Fruit fly (Drosophila melanogaster) whole organism, embryonic: Measurements from ENCODE around the gene CG9008.

Experiments
- Atf3 ChIP-seq: fragments of 200-800 bp; sonication (Bioruptor generic); optimal IDR thresholded peaks from 3 replicates; lab custom pipeline; 2016; ENCODE audit warnings: missing biosample characterization, missing genetic modification characterization
- Atf6 ChIP-seq: fragments of 200-800 bp; sonication (Bioruptor generic); IDR thresholded peaks from 2 replicates; pipeline ENCODE4 v1.3.6; 2022; ENCODE audit warnings: missing biosample characterization, missing genetic modification characterization
- CG11560 ChIP-seq: fragments of 200-800 bp; sonication (Bioruptor generic); IDR thresholded peaks from 3 replicates; pipeline ENCODE4 v1.3.6; 2022; ENCODE audit warnings: missing biosample characterization, missing genetic modification characterization
- CG12155 ChIP-seq: fragments of 200-800 bp; sonication (Bioruptor generic); optimal IDR thresholded peaks from 3 replicates; lab custom pipeline; 2016; ENCODE audit warnings: missing biosample characterization, missing genetic modification characterization
- CG12299 ChIP-seq: fragments of 200-800 bp; sonication (Bioruptor generic); optimal IDR thresholded peaks from 2 replicates; lab custom pipeline; 2018; ENCODE audit warnings: missing biosample characterization, mild to moderate bottlenecking, missing genetic modification characterization
- CG12744 ChIP-seq: fragments of 200-800 bp; sonication (Bioruptor generic); optimal IDR thresholded peaks from 2 replicates; lab custom pipeline; 2016; ENCODE audit warnings: missing biosample characterization, missing genetic modification characterization
- CG14667 ChIP-seq: fragments of 200-800 bp; sonication (Bioruptor generic); IDR thresholded peaks from 2 replicates; pipeline ENCODE4 v1.3.6; 2022; ENCODE audit warnings: missing biosample characterization, missing genetic modification characterization
- CG14965 ChIP-seq: fragments of 200-800 bp; sonication (Bioruptor generic); optimal IDR thresholded peaks from 2 replicates; lab custom pipeline; 2016; ENCODE audit warnings: missing biosample characterization, missing genetic modification characterization, borderline replicate concordance
- CG17912 ChIP-seq: fragments of 200-800 bp; sonication (Bioruptor generic); optimal IDR thresholded peaks from 2 replicates; lab custom pipeline; 2018; ENCODE audit warnings: missing biosample characterization, mild to moderate bottlenecking, missing genetic modification characterization
- CG2712 ChIP-seq: fragments of 200-800 bp; optimal IDR thresholded peaks from 3 replicates; lab custom pipeline; 2019; ENCODE audit warnings: missing biosample characterization, mild to moderate bottlenecking, missing genetic modification characterization, moderate library complexity
- CG3995 ChIP-seq: fragments of 200-800 bp; sonication (Bioruptor generic); optimal IDR thresholded peaks from 3 replicates; lab custom pipeline; 2016; ENCODE audit warnings: missing biosample characterization, missing genetic modification characterization
- CG5245 ChIP-seq: fragments of 200-800 bp; sonication (Bioruptor generic); optimal IDR thresholded peaks from 3 replicates; lab custom pipeline; 2016; ENCODE audit warnings: missing biosample characterization, missing genetic modification characterization
- CG6175 ChIP-seq: fragments of 200-800 bp; sonication (Bioruptor generic); IDR thresholded peaks from 3 replicates; pipeline ENCODE4 v1.3.6; 2022; ENCODE audit warnings: missing biosample characterization, missing genetic modification characterization
- CG6683 ChIP-seq: fragments of 200-800 bp; sonication (Bioruptor generic); optimal IDR thresholded peaks from 2 replicates; lab custom pipeline; 2017; ENCODE audit warnings: missing biosample characterization, mild to moderate bottlenecking, missing genetic modification characterization, missing genetic modification reagents
- CG6765 ChIP-seq: fragments of 200-800 bp; sonication (Bioruptor generic); optimal IDR thresholded peaks from 3 replicates; lab custom pipeline; 2017; ENCODE audit warnings: missing biosample characterization, mild to moderate bottlenecking, missing genetic modification characterization
- CG7271 ChIP-seq: fragments of 200-800 bp; sonication (Bioruptor generic); optimal IDR thresholded peaks from 2 replicates; lab custom pipeline; 2018; ENCODE audit warnings: missing biosample characterization, mild to moderate bottlenecking, missing genetic modification characterization, moderate library complexity
- CG7357 ChIP-seq: fragments of 200-800 bp; sonication (Bioruptor generic); IDR thresholded peaks from 3 replicates; pipeline ENCODE4 v1.3.6; 2022; ENCODE audit warnings: missing biosample characterization, missing genetic modification characterization
- CG7745 ChIP-seq: fragments of 200-800 bp; sonication (Bioruptor generic); optimal IDR thresholded peaks from 2 replicates; lab custom pipeline; 2018; ENCODE audit warnings: missing biosample characterization, mild to moderate bottlenecking, missing genetic modification characterization, moderate library complexity
- CG7839 ChIP-seq: fragments of 200-800 bp; sonication (Bioruptor generic); optimal IDR thresholded peaks from 3 replicates; lab custom pipeline; 2018; ENCODE audit warnings: missing biosample characterization, mild to moderate bottlenecking, missing genetic modification characterization, moderate library complexity
- CG8765 ChIP-seq: fragments of 200-800 bp; sonication (Bioruptor generic); IDR thresholded peaks from 2 replicates; pipeline ENCODE4 v1.3.6; 2022; ENCODE audit warnings: missing biosample characterization, missing genetic modification characterization
- CG9727 ChIP-seq: fragments of 200-800 bp; sonication (Bioruptor generic); optimal IDR thresholded peaks from 3 replicates; lab custom pipeline; 2017; ENCODE audit warnings: missing biosample characterization, mild to moderate bottlenecking, missing genetic modification characterization
- CG9876 ChIP-seq: fragments of 200-800 bp; sonication (Bioruptor generic); optimal IDR thresholded peaks from 2 replicates; lab custom pipeline; 2016; ENCODE audit warnings: missing biosample characterization, missing genetic modification characterization
- CoRest ChIP-seq: fragments of 200-800 bp; sonication (Bioruptor generic); optimal IDR thresholded peaks from 3 replicates; lab custom pipeline; 2018; ENCODE audit warnings: missing biosample characterization, mild to moderate bottlenecking, missing genetic modification characterization, moderate library complexity
- H15 ChIP-seq: fragments of 200-800 bp; sonication (Bioruptor generic); IDR thresholded peaks from 3 replicates; pipeline ENCODE4 v1.3.6; 2022; ENCODE audit warnings: missing biosample characterization, missing genetic modification characterization
- Lim3 ChIP-seq: fragments of 200-800 bp; sonication (Bioruptor generic); IDR thresholded peaks from 2 replicates; pipeline ENCODE4 v1.3.6; 2022; ENCODE audit warnings: missing biosample characterization, missing genetic modification characterization
- MESR4 ChIP-seq: fragments of 200-800 bp; sonication (Bioruptor generic); optimal IDR thresholded peaks from 2 replicates; lab custom pipeline; 2018; ENCODE audit warnings: missing biosample characterization, mild to moderate bottlenecking, missing genetic modification characterization, moderate library complexity
- Oli ChIP-seq: fragments of 200-800 bp; sonication (Bioruptor generic); optimal IDR thresholded peaks from 2 replicates; lab custom pipeline; 2018; ENCODE audit warnings: missing biosample characterization, mild to moderate bottlenecking, missing genetic modification characterization, moderate library complexity
- Sry-β ChIP-seq: fragments of 200-800 bp; sonication (Bioruptor generic); optimal IDR thresholded peaks from 2 replicates; lab custom pipeline; 2018; ENCODE audit warnings: missing biosample characterization, mild to moderate bottlenecking, missing genetic modification characterization, moderate library complexity
- Sry-δ ChIP-seq: fragments of 200-800 bp; sonication (Bioruptor generic); optimal IDR thresholded peaks from 2 replicates; lab custom pipeline; 2016; ENCODE audit warnings: missing biosample characterization, missing genetic modification characterization
- Ssrp ChIP-seq: fragments of 200-800 bp; sonication (Bioruptor generic); optimal IDR thresholded peaks from 2 replicates; lab custom pipeline; 2018; ENCODE audit warnings: missing biosample characterization, mild to moderate bottlenecking, missing genetic modification characterization, moderate library complexity
- Trl ChIP-seq, 3 experiments: fragments of >200 bp in 2 of 3; fragments of 200-800 bp in 1 of 3; sonication (Bioruptor generic) in 1 of 3; optimal IDR thresholded peaks; 2 replicates in 1 of 3; 3 replicates in 2 of 3; lab custom pipeline; 2016 to 2017; ENCODE audit warnings: missing biosample characterization in 1 of 3, missing genetic modification characterization in 1 of 3
- abd-A ChIP-seq: fragments of 200-800 bp; sonication (Bioruptor generic); optimal IDR thresholded peaks from 3 replicates; lab custom pipeline; 2019; ENCODE audit warnings: missing biosample characterization, mild to moderate bottlenecking, missing genetic modification characterization, moderate library complexity
- ac ChIP-seq: fragments of 200-800 bp; sonication (Bioruptor generic); optimal IDR thresholded peaks from 3 replicates; lab custom pipeline; 2017; ENCODE audit warnings: missing biosample characterization, mild to moderate bottlenecking, missing genetic modification characterization
- al ChIP-seq: fragments of 200-800 bp; sonication (Bioruptor generic); IDR thresholded peaks from 2 replicates; pipeline ENCODE4 v1.3.6; 2022; ENCODE audit warnings: missing biosample characterization, missing genetic modification characterization
- aop ChIP-seq: fragments of 200-800 bp; sonication (Bioruptor generic); IDR thresholded peaks from 2 replicates; pipeline ENCODE4 v1.3.6; 2022; ENCODE audit warnings: missing biosample characterization, missing genetic modification characterization
- cato ChIP-seq: fragments of 200-800 bp; sonication (Bioruptor generic); optimal IDR thresholded peaks from 2 replicates; lab custom pipeline; 2016; ENCODE audit warnings: missing biosample characterization, missing genetic modification characterization, borderline replicate concordance
- chinmo ChIP-seq: fragments of 200-800 bp; sonication (Bioruptor generic); IDR thresholded peaks from 4 replicates; pipeline ENCODE4 v1.3.6; 2022; ENCODE audit warnings: missing biosample characterization, missing genetic modification characterization; ENCODE audit not compliant: partially characterized antibody
- corto ChIP-seq: fragments of 200-800 bp; sonication (Bioruptor generic); optimal IDR thresholded peaks from 2 replicates; lab custom pipeline; 2016; ENCODE audit warnings: missing biosample characterization, mild to moderate bottlenecking, missing genetic modification characterization, moderate library complexity
- cwo ChIP-seq: fragments of 200-800 bp; sonication (Bioruptor generic); optimal IDR thresholded peaks from 3 replicates; lab custom pipeline; 2017; ENCODE audit warnings: missing biosample characterization, missing genetic modification characterization, mild to moderate bottlenecking, moderate library complexity, missing genetic modification reagents
- disco-r ChIP-seq: fragments of 200-800 bp; sonication (Bioruptor generic); optimal IDR thresholded peaks from 2 replicates; lab custom pipeline; 2016; ENCODE audit warnings: missing biosample characterization, missing genetic modification characterization
- ems ChIP-seq: fragments of 200-800 bp; sonication (Bioruptor generic); optimal IDR thresholded peaks from 3 replicates; lab custom pipeline; 2016; ENCODE audit warnings: missing biosample characterization, missing genetic modification characterization
- en ChIP-seq: fragments of 200-800 bp; sonication (Bioruptor generic); optimal IDR thresholded peaks from 2 replicates; lab custom pipeline; 2016; ENCODE audit warnings: missing biosample characterization, missing genetic modification characterization
- gt ChIP-seq: fragments of 200-800 bp; sonication (Bioruptor generic); IDR thresholded peaks from 2 replicates; pipeline ENCODE4 v1.3.6; 2022; ENCODE audit warnings: missing biosample characterization, missing genetic modification characterization
- kah ChIP-seq: fragments of 200-800 bp; sonication (Bioruptor generic); optimal IDR thresholded peaks from 2 replicates; lab custom pipeline; 2018; ENCODE audit warnings: missing biosample characterization, mild to moderate bottlenecking, missing genetic modification characterization
- onecut ChIP-seq: fragments of 200-800 bp; sonication (Bioruptor generic); IDR thresholded peaks from 2 replicates; pipeline ENCODE4 v1.3.6; 2022; ENCODE audit warnings: missing biosample characterization, missing genetic modification characterization
- phol ChIP-seq: fragments of 200-800 bp; sonication (Bioruptor generic); optimal IDR thresholded peaks from 3 replicates; lab custom pipeline; 2018; ENCODE audit warnings: missing biosample characterization, mild to moderate bottlenecking, missing genetic modification characterization, moderate library complexity
- repo ChIP-seq: fragments of 200-800 bp; sonication (Bioruptor generic); optimal IDR thresholded peaks from 2 replicates; lab custom pipeline; 2016; ENCODE audit warnings: missing biosample characterization, missing genetic modification characterization
- row ChIP-seq: fragments of 200-800 bp; sonication (Bioruptor generic); IDR thresholded peaks from 3 replicates; pipeline ENCODE4 v1.3.6; 2022; ENCODE audit warnings: missing biosample characterization, missing genetic modification characterization
- sqz ChIP-seq: fragments of 200-800 bp; sonication (Bioruptor generic); optimal IDR thresholded peaks from 3 replicates; lab custom pipeline; 2018; ENCODE audit warnings: missing biosample characterization, mild to moderate bottlenecking, missing genetic modification characterization
- sug ChIP-seq: fragments of 200-800 bp; optimal IDR thresholded peaks from 2 replicates; lab custom pipeline; 2019; ENCODE audit warnings: missing biosample characterization, mild to moderate bottlenecking, missing genetic modification characterization, moderate library complexity
- zen2 ChIP-seq: fragments of 200-800 bp; sonication (Bioruptor generic); IDR thresholded peaks from 3 replicates; pipeline ENCODE4 v1.3.6; 2022; ENCODE audit warnings: missing biosample characterization, missing genetic modification characterization; ENCODE audit not compliant: partially characterized antibody

Gene CG9008

DNA sequence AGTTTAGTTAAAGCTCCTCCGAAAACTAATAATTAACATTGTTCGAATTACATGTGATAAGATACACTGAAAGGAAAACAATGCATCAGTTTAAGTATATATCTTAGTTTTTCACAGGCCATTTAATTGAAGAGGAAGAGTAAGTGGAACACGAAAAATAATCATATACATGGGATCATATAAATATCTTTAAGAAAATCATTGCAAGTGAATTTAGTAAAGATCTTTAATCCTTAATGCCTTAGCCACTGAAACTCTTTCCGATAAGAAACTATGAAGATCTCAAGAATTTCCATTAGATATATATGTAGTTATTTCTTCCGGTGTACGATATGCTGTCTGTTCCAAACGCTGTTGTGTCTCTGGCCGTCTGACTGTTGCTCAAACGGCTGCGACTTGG is 1.3 kb downstream of the CG9008 start (continued):
- TF ChIP-seq phol (peak; percentile 43), CG6765 (GFP tag; lab: Kevin White, UChicago) (no peak), CG5245 (GFP tag; lab: Kevin White, UChicago) (peak; percentile 19), ems (peak; percentile 55), Trl (optimal IDR thresholded peaks at IDR 0.05; lab: Kevin White, UChicago) (no peak), Trl (GFP tag; optimal IDR thresholded peaks at IDR 0.05; lab: Kevin White, UChicago) (peak; percentile 39), CG8765 (GFP tag; lab: Robert Waterston, UW) (no peak), CG7357 (no peak), CG6175 (no peak), CG9727 (GFP tag; lab: Kevin White, UChicago) (peak; percentile 61), CG9876 (GFP tag; lab: Kevin White, UChicago) (no peak), aop (GFP tag; lab: Robert Waterston, UW) (no peak), Sry-δ (GFP tag; lab: Kevin White, UChicago) (peak; percentile 9), CG11560 (tag; lab: Robert Waterston, UW) (peak; percentile 54; the same call in 2 of the 3 replicates), CG14965 (no peak), Sry-β (GFP tag; lab: Kevin White, UChicago) (no peak), sug (tag; lab: Kevin White, UChicago) (no peak), CG7839 (tag; lab: Kevin White, UChicago) (peak; percentile 82), Lim3 (GFP tag; lab: Robert Waterston, UW) (no peak), zen2 (GFP tag; lab: Robert Waterston, UW) (no peak), MESR4 (no peak), CG12744 (GFP tag; lab: Kevin White, UChicago) (no peak), Atf3 (GFP tag; lab: Kevin White, UChicago) (peak; percentile 17), cato (no peak), kah (GFP tag; lab: Kevin White, UChicago) (no peak), ac (GFP tag; lab: Kevin White, UChicago) (no peak), CG14667 (GFP tag; lab: Robert Waterston, UW) (no peak), sqz (no peak), CG12299 (tag; lab: Kevin White, UChicago) (peak; percentile 17), Ssrp (tag; lab: Kevin White, UChicago) (peak; percentile 66), CG12155 (GFP tag; lab: Kevin White, UChicago) (peak; percentile 6), en (no peak), disco-r (GFP tag; lab: Kevin White, UChicago) (no peak), chinmo (GFP tag; lab: Robert Waterston, UW) (no peak), H15 (no peak), onecut (GFP tag; lab: Robert Waterston, UW) (peak; percentile 24; the same call in 1 of the 2 replicates), Oli (peak; percentile 82), corto (GFP tag; lab: Kevin White, UChicago) (no peak), abd-A (tag; lab: Kevin White, UChicago) (no peak), row (GFP tag; lab: Robert Waterston, UW) (peak; percentile 65; the same call in 2 of the 3 replicates), CG17912 (GFP tag; lab: Kevin White, UChicago) (no peak), gt (GFP tag; lab: Robert Waterston, UW) (no peak), repo (GFP tag; lab: Kevin White, UChicago) (peak; percentile 23), cwo (GFP tag; lab: Kevin White, UChicago) (peak; percentile 41), Atf6 (0 out of 2 replicates have a peak, but pooled peaks have one; percentile 37), CG2712 (tag; lab: Kevin White, UChicago) (peak; percentile 56), CG7745 (tag; lab: Kevin White, UChicago) (no peak), CoRest (tag; lab: Kevin White, UChicago) (peak; percentile 82), CG7271 (tag; lab: Kevin White, UChicago) (no peak), CG6683 (no peak), CG3995 (no peak), al (GFP tag; lab: Robert Waterston, UW) (peak; percentile 30)
